Worm (Caenorhabditis elegans) whole organism, L4/young adult: ENCODE measurements around the gene dgk-4.

Experiments used
- W03F9.2 ChIP-seq: fragments of 150-350 bp; optimal IDR thresholded peaks from 2 replicates; lab custom pipeline; 2014; ENCODE audit warnings: missing biosample characterization, missing genetic modification characterization
- dao-5 ChIP-seq: sonication (generic microtip); optimal IDR thresholded peaks from 2 replicates; lab custom pipeline; 2016; ENCODE audit warnings: missing genotype, missing genetic modification characterization, moderate library complexity, missing compliant biosample characterization
- him-1 ChIP-seq: sonication (generic microtip); optimal IDR thresholded peaks from 2 replicates; lab custom pipeline; 2016; ENCODE audit warnings: missing genotype, missing genetic modification reagents, missing genetic modification characterization, missing compliant biosample characterization

ce11 chrIV:8587605-8588004 lies 43.5 kb upstream of the dgk-4 start:
- TF ChIP-seq dao-5 (tag; lab: Kevin White, UChicago) (no peak), W03F9.2 (no peak), him-1 (tag; lab: Kevin White, UChicago) (no peak)
